Worm (Caenorhabditis elegans) whole organism, L4 larva: ENCODE results near the gene ani-2.

ENCODE experiments used
- T20F7.1 ChIP-seq: fragments of 200-800 bp; sonication (Bioruptor generic); optimal IDR thresholded peaks from 2 replicates; lab custom pipeline; 2018; ENCODE audit warnings: mild to moderate bottlenecking, missing genetic modification characterization, missing compliant biosample characterization
- Y5F2A.4 ChIP-seq: fragments of 200-800 bp; sonication (Bioruptor generic); optimal IDR thresholded peaks from 2 replicates; lab custom pipeline; 2018; ENCODE audit warnings: mild to moderate bottlenecking, missing genetic modification characterization, missing compliant biosample characterization
- Y75B8A.6 ChIP-seq: fragments of 200-800 bp; sonication (Bioruptor generic); IDR thresholded peaks from 2 replicates; pipeline ENCODE4 v1.3.6; 2022; ENCODE audit warnings: missing genetic modification reagents, missing genetic modification characterization, missing compliant biosample characterization
- ceh-20 ChIP-seq: fragments of 200-800 bp; sonication (Bioruptor generic); IDR thresholded peaks from 2 replicates; pipeline ENCODE4 v1.3.6; 2022; ENCODE audit warnings: missing genetic modification reagents, missing genetic modification characterization, missing compliant biosample characterization
- ceh-32 ChIP-seq: sonication (generic microtip); optimal IDR thresholded peaks from 2 replicates; lab custom pipeline; 2016; ENCODE audit warnings: mild to moderate bottlenecking, missing genetic modification characterization, missing compliant biosample characterization; ENCODE audit not compliant: poor library complexity
- ceh-44 ChIP-seq: fragments of 200-800 bp; sonication (Bioruptor generic); IDR thresholded peaks from 2 replicates; pipeline ENCODE4 v1.3.6; 2022; ENCODE audit warnings: missing genetic modification reagents, missing genetic modification characterization, missing compliant biosample characterization
- ceh-82 ChIP-seq: sonication (generic microtip); optimal IDR thresholded peaks from 2 replicates; lab custom pipeline; 2017; ENCODE audit warnings: missing biosample characterization, missing genetic modification characterization
- ces-1 ChIP-seq: fragments of 150-350 bp; sonication (generic microtip); optimal IDR thresholded peaks from 4 replicates; lab custom pipeline; 2014; ENCODE audit warnings: missing biosample characterization, missing genetic modification reagents, missing genetic modification characterization
- cey-2 ChIP-seq: sonication (generic microtip); optimal IDR thresholded peaks from 3 replicates; lab custom pipeline; 2017; ENCODE audit warnings: missing genetic modification characterization, mild to moderate bottlenecking, missing compliant biosample characterization, antibody characterized with exemption, borderline replicate concordance; ENCODE audit not compliant: insufficient read depth
- daf-16 ChIP-seq, 3 experiments: sonication (generic microtip); optimal IDR thresholded peaks; 2 replicates each; lab custom pipeline; 2016 to 2017; ENCODE audit warnings: missing genetic modification characterization in 3 of 3, missing genetic modification reagents in 3 of 3, mild to moderate bottlenecking in 2 of 3, missing compliant biosample characterization in 2 of 3, missing biosample characterization in 1 of 3, moderate library complexity in 1 of 3
- daf-19 ChIP-seq: fragments of 200-800 bp; sonication (Bioruptor generic); conservative IDR thresholded peaks from 2 replicates; pipeline ENCODE4 v1.3.6; 2022; ENCODE audit warnings: missing genetic modification characterization, missing compliant biosample characterization
- daf-8 ChIP-seq: fragments of 200-800 bp; sonication (Bioruptor generic); IDR thresholded peaks from 2 replicates; pipeline ENCODE4 v1.3.6; 2022; ENCODE audit warnings: missing genetic modification characterization, missing compliant biosample characterization
- dmd-9 ChIP-seq: fragments of 200-800 bp; sonication (Bioruptor generic); IDR thresholded peaks from 2 replicates; pipeline ENCODE4 v1.3.6; 2022; ENCODE audit warnings: missing genetic modification reagents, missing genetic modification characterization, missing compliant biosample characterization
- duxl-1 ChIP-seq: sonication (generic microtip); optimal IDR thresholded peaks from 2 replicates; lab custom pipeline; 2016; ENCODE audit warnings: mild to moderate bottlenecking, missing genetic modification characterization, moderate library complexity, missing compliant biosample characterization; ENCODE audit not compliant: poor library complexity
- egl-27 ChIP-seq: sonication (generic microtip); optimal IDR thresholded peaks from 3 replicates; lab custom pipeline; 2017; ENCODE audit warnings: missing biosample characterization, missing genetic modification reagents, missing genetic modification characterization
- hlh-11 ChIP-seq: fragments of 200-800 bp; sonication (Bioruptor generic); optimal IDR thresholded peaks from 2 replicates; lab custom pipeline; 2018; ENCODE audit warnings: mild to moderate bottlenecking, missing genetic modification characterization, missing compliant biosample characterization
- hlh-30 ChIP-seq: sonication (generic microtip); optimal IDR thresholded peaks from 2 replicates; lab custom pipeline; 2017; ENCODE audit warnings: antibody characterized with exemption, mild to moderate bottlenecking, missing genetic modification characterization, missing compliant biosample characterization; ENCODE audit not compliant: insufficient read depth
- hmg-1.1 ChIP-seq: fragments of 200-800 bp; sonication (Bioruptor generic); IDR thresholded peaks from 2 replicates; pipeline ENCODE4 v1.3.6; 2022; ENCODE audit warnings: missing genetic modification reagents, missing genetic modification characterization, missing compliant biosample characterization
- lin-1 ChIP-seq: fragments of 200-800 bp; sonication (Bioruptor generic); IDR thresholded peaks from 2 replicates; pipeline ENCODE4 v1.3.6; 2022; ENCODE audit warnings: missing genetic modification reagents, missing genetic modification characterization, missing compliant biosample characterization
- lin-13 ChIP-seq: fragments of 150-350 bp; optimal IDR thresholded peaks from 2 replicates; lab custom pipeline; 2014; ENCODE audit warnings: missing biosample characterization, missing genetic modification reagents, missing genetic modification characterization
- lin-15B ChIP-seq: fragments of 150-350 bp; sonication (generic microtip); optimal IDR thresholded peaks from 3 replicates; lab custom pipeline; 2014; ENCODE audit warnings: missing biosample characterization, missing genetic modification characterization
- lin-29 ChIP-seq: fragments of 200-800 bp; sonication (Bioruptor generic); IDR thresholded peaks from 2 replicates; pipeline ENCODE4 v1.3.6; 2022; ENCODE audit warnings: missing genetic modification reagents, missing genetic modification characterization, missing compliant biosample characterization
- lin-38 ChIP-seq: fragments of 200-800 bp; sonication (Bioruptor generic); IDR thresholded peaks from 2 replicates; pipeline ENCODE4 v1.3.6; 2022; ENCODE audit warnings: missing genetic modification reagents, missing genetic modification characterization, missing compliant biosample characterization
- madf-5 ChIP-seq, 2 experiments: fragments of 200-800 bp; sonication (Bioruptor generic); IDR thresholded peaks; 2 replicates each; pipeline ENCODE4 v1.3.6; 2022; ENCODE audit warnings: missing compliant biosample characterization in 2 of 2, missing genetic modification characterization in 2 of 2
- madf-9 ChIP-seq: fragments of 200-800 bp; sonication (Bioruptor generic); conservative IDR thresholded peaks from 2 replicates; pipeline ENCODE4 v1.3.6; 2022; ENCODE audit warnings: missing genetic modification reagents, missing genetic modification characterization, missing compliant biosample characterization
- mes-2 ChIP-seq: sonication (generic microtip); optimal IDR thresholded peaks from 2 replicates; lab custom pipeline; 2016; ENCODE audit warnings: missing genotype, mild to moderate bottlenecking, missing genetic modification characterization, missing compliant biosample characterization; ENCODE audit not compliant: poor library complexity, severe bottlenecking
- nhr-28 ChIP-seq: fragments of 150-350 bp; optimal IDR thresholded peaks from 2 replicates; lab custom pipeline; 2014; ENCODE audit warnings: missing biosample characterization, missing genetic modification characterization
- nhr-48 ChIP-seq: sonication (generic microtip); optimal IDR thresholded peaks from 2 replicates; lab custom pipeline; 2016; ENCODE audit warnings: mild to moderate bottlenecking, missing genetic modification characterization, missing compliant biosample characterization
- pha-4 ChIP-seq, 2 experiments: fragments of 150-350 bp in 1 of 2; fragments of 200-800 bp in 1 of 2; sonication (Bioruptor generic) in 1 of 2; IDR thresholded peaks in 1 of 2; optimal IDR thresholded peaks in 1 of 2; 2 replicates each; pipeline versions ENCODE4 v1.3.6 to Lab custom; 2014 to 2022; ENCODE audit warnings: missing genetic modification characterization in 2 of 2, missing genetic modification reagents in 2 of 2, missing biosample characterization in 1 of 2, missing compliant biosample characterization in 1 of 2
- php-3 ChIP-seq: fragments of 200-800 bp; sonication (Bioruptor generic); IDR thresholded peaks from 2 replicates; pipeline ENCODE4 v1.3.6; 2022; ENCODE audit warnings: missing genetic modification reagents, missing genetic modification characterization, missing compliant biosample characterization
- pqm-1 ChIP-seq: sonication (generic microtip); optimal IDR thresholded peaks from 2 replicates; lab custom pipeline; 2017; ENCODE audit warnings: missing biosample characterization, missing genetic modification characterization
- set-16 ChIP-seq: fragments of 200-800 bp; sonication (Bioruptor generic); IDR thresholded peaks from 2 replicates; pipeline ENCODE4 v1.3.6; 2022; ENCODE audit warnings: missing genetic modification reagents, missing genetic modification characterization, missing compliant biosample characterization
- skn-1 ChIP-seq: fragments of 150-350 bp; optimal IDR thresholded peaks from 2 replicates; lab custom pipeline; 2014; ENCODE audit warnings: missing biosample characterization, missing genetic modification characterization
- snpc-1.2 ChIP-seq: fragments of 200-800 bp; sonication (Bioruptor generic); IDR thresholded peaks from 2 replicates; pipeline ENCODE4 v1.3.6; 2022; ENCODE audit warnings: missing genetic modification reagents, missing genetic modification characterization, missing compliant biosample characterization
- spr-1 ChIP-seq: sonication (generic microtip); optimal IDR thresholded peaks from 2 replicates; lab custom pipeline; 2016; ENCODE audit warnings: mild to moderate bottlenecking, missing genetic modification characterization, missing compliant biosample characterization
- unc-62 ChIP-seq, 3 experiments: fragments of 150-350 bp in 1 of 3; sonication (generic microtip); optimal IDR thresholded peaks in 2 of 3; peaks in 1 of 3; 1 replicate in 1 of 3; 2 replicates in 2 of 3; lab custom pipeline; 2014 to 2017; ENCODE audit warnings: missing biosample characterization in 3 of 3, missing genetic modification characterization in 3 of 3, missing genetic modification reagents in 3 of 3, missing genotype in 1 of 3

Gene ani-2

DNA sequence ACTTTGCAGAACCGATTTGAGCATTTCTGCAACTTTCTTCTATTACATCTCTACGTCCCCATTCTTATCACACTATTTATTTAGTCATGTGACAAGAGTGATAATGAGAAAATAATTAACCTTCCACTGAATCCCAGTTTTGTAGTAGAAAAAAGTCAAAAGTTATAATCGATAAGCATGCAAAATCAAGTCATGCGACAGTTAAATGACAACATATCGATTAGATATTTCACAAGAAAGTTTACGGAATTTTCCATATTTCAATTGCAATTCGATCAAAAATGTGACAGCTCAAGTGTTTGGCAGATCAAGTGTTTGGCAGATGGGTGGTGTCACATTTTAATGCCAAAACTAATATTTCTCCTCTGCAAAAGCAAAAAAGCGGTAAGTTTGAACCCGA lies 9.5 kb upstream of the ani-2 start (continued):
- TF ChIP-seq cey-2 (no peak), lin-15B (tag; lab: Kevin White, UChicago) (no peak), snpc-1.2 (GFP tag; lab: Robert Waterston, UW) (no peak), ceh-20 (GFP tag; lab: Robert Waterston, UW) (no peak), lin-13 (GFP tag; lab: Kevin White, UChicago) (no peak), ceh-32 (tag; lab: Kevin White, UChicago) (no peak), daf-19 (no peak), php-3 (GFP tag; lab: Robert Waterston, UW) (no peak), lin-1 (GFP tag; lab: Robert Waterston, UW) (no peak), T20F7.1 (peak; percentile 62), daf-16 (GFP tag; optimal IDR thresholded peaks at IDR 0.05; lab: Kevin White, UChicago) (no peak), daf-16 (tag; optimal IDR thresholded peaks at IDR 0.05; lab: Kevin White, UChicago) (peak; percentile 52), hlh-11 (peak; percentile 38), daf-8 (GFP tag; lab: Robert Waterston, UW) (no peak), Y5F2A.4 (GFP tag; lab: Kevin White, UChicago) (no peak), skn-1 (tag; lab: Kevin White, UChicago) (no peak), spr-1 (no peak), nhr-48 (tag; lab: Kevin White, UChicago) (peak; percentile 49), ceh-44 (no peak), ceh-82 (tag; lab: Kevin White, UChicago) (no peak), hlh-30 (tag; lab: Kevin White, UChicago) (peak; percentile 73), hmg-1.1 (GFP tag; lab: Robert Waterston, UW) (no peak), madf-9 (GFP tag; lab: Robert Waterston, UW) (no peak), duxl-1 (tag; lab: Kevin White, UChicago) (no peak), ces-1 (GFP tag; lab: Kevin White, UChicago) (no peak), lin-29 (no peak), lin-38 (GFP tag; lab: Robert Waterston, UW) (peak; percentile 31), dmd-9 (GFP tag; lab: Robert Waterston, UW) (no peak), nhr-28 (tag; lab: Kevin White, UChicago) (peak; percentile 40), pqm-1 (tag; lab: Kevin White, UChicago) (no peak), egl-27 (tag; lab: Kevin White, UChicago) (no peak), mes-2 (tag; lab: Kevin White, UChicago) (no peak), pha-4 (GFP tag; IDR thresholded peaks at IDR 0.05; lab: Robert Waterston, UW) (no peak), pha-4 (tag; optimal IDR thresholded peaks at IDR 0.05; lab: Kevin White, UChicago) (no peak)

DNA sequence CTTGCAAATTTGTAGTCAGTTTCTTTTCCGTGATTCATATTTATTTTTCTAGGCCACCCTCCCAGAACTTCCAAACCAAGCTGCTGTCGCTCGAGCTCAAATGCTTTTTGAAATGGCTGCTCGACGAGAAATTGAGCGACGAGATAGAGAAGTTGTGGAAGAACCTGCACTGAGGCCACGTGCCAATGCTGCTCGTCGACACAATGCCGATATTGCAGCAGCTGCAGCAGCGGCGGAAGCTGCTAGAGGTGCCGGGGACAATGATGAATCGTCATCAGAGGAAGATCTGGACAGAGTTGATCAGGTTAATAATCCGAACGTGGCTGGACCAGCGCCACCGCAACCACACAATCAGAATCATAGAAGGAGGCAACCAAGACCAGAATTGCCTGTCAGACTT lies 8.2 kb upstream of the ani-2 start:
- TF ChIP-seq pha-4 (GFP tag; IDR thresholded peaks at IDR 0.05; lab: Robert Waterston, UW) (0 out of 2 replicates have a peak, but pooled peaks have one; percentile 8), pha-4 (tag; optimal IDR thresholded peaks at IDR 0.05; lab: Kevin White, UChicago) (no peak), madf-5 (GFP tag; IDR thresholded peaks at IDR 0.05; lab: Robert Waterston, UW) (no peak), hlh-11 (no peak), set-16 (GFP tag; lab: Robert Waterston, UW) (peak; percentile 56)

DNA sequence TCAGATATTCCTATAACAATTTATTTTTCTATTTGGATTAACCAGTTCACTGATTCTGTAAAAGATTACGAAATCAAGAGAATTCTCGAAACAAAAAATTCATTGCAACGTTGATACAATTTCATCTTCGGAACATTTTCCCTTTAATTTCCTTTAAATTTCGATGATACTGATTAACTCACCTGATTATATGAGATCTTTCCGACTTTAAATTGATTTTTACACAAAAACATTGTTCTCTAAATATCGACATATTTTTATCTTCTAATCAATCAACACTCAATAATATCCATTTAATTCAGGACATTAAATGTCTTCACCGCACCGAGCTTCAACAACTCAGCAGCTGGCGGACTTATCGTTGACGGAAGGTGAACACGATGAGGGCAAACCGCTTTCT lies 5.8 kb upstream of the ani-2 start, which contains the start of gene lin-23:
TSS of gene lin-23 (plus strand) at position 301 of the 400 bp plus-strand sequence.
- TF ChIP-seq Y75B8A.6 (GFP tag; lab: Robert Waterston, UW) (no peak), unc-62 (GFP tag; optimal IDR thresholded peaks at IDR 0.05 in 1 of 2; lab: Kevin White, UChicago) (peak in 1 of 2 experiments; percentile 70), unc-62 (tag; optimal IDR thresholded peaks at IDR 0.05; lab: Kevin White, UChicago) (no peak)
